Worm (Caenorhabditis elegans): ENCODE measurements around the gene sre-9.

Gene sre-9

DNA sequence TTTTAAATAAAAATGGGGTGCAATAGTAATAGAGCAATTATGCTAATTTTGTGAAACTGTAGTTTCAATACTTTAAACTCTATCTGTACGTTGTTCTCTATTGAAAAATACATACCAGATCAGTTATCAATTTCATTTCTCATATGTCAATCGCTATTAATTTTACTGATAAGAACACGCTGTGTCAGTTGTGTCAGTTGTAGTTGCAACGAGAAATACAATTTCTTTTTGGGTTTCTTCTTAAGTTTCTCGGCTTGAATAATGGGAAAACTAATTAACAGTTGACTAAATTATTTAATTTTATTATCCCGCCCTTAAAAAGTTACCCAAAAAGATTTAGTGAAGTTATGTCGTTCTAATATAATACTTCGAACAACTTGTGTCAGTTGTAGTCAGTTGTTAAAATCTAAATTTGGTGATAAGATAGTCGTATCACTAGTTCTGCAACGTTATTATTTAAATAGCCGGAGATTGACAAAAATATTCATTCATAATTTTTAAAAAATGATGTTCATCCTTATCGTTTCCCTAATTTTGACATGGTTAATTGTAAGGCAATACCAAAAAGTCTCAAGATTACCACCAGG lies 41.2 kb downstream of the sre-9 start, which contains the start of gene cyp-35A5:
cyp-35A5 (plus strand) TSS at position 435 of the 587 bp plus-strand sequence.
- no peak for TF ChIP-seq nhr-43 (tag; optimal IDR thresholded peaks at IDR 0.05; ENCODE audit: poor library complexity, severe bottlenecking)
- TF ChIP-seq pqm-1 (tag; optimal IDR thresholded peaks at IDR 0.05) = peak; percentile 0
- TF ChIP-seq mml-1 (tag; optimal IDR thresholded peaks at IDR 0.05) = no peak
- TF ChIP-seq elt-2 (tag; optimal IDR thresholded peaks at IDR 0.05) = peak; percentile 78

DNA sequence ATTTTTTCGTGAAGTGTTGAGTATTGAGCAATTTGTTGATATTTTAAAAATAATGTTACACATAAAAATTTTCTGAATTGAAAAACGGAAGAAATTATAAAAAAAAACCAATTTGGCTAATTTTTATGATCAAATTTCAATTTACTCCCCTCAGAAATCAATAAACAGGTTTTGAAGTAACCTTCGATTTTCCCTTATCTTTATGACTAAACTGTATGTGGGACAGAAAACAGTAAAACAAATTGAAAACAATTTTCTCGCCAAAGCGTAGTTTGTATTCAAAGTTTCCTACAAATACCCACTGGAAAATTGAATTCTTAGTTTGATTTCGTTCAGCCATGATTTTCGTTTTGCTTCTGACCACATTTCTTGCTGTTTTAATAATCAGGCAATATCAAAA lies 44.0 kb downstream of the sre-9 start, which contains the start of gene cyp-35B1:
cyp-35B1 (plus strand) TSS at position 244 of the 400 bp plus-strand sequence.
- TF ChIP-seq ceh-28 (tag; optimal IDR thresholded peaks at IDR 0.05) (peak; percentile 19), nhr-67 (tag; optimal IDR thresholded peaks at IDR 0.05) (no peak)

DNA sequence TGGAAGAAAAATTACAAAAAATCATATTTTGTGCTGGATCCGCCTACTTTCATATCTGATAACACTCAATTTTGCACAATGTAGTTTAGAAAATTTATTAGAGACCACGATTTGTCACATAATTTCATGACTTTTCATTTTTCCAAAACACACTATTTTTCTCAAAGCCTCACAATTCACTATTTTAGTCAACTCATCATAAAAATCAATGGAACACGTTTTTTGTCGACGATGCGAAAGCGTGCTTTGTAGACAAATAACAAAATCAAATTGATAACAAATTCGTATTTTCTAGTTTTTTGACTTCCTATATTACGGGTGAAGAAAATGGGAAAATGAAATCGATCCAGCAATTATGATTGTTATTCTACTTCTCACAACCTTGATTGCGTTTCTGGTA lies 47.1 kb downstream of the sre-9 start, which contains the start of gene cyp-35B2:
cyp-35B2 (plus strand) TSS at position 301 of the 400 bp plus-strand sequence.
- no peak for TF ChIP-seq sea-2 (GFP tag; optimal IDR thresholded peaks at IDR 0.05)
- no peak for TF ChIP-seq lsy-12 (tag; optimal IDR thresholded peaks at IDR 0.05)
- TF ChIP-seq nhr-43 (tag; optimal IDR thresholded peaks at IDR 0.05; ENCODE audit: poor library complexity, severe bottlenecking) = no peak

DNA sequence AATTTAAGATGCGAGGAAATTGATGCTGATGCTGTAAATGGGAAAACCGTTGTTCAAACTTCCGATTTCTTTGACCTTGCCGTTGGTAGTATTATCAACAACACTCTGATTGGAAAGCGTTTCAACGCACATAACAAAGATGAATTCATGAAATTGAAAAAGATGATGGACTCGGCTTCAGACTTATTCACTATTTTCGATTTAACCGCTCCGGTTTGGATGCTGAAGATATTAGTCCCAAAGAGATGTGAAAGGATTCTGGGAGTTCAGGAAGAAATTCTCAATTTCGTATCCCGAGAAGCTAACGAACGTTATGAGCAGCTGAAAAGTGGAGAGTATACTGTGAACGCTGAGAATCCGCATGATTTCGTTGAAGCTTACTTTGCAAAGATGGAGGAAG lies 48.6 kb downstream of the sre-9 start:
- no peak for TF ChIP-seq ceh-82 (tag; optimal IDR thresholded peaks at IDR 0.05)
- no peak for TF ChIP-seq ZK546.5 (tag; optimal IDR thresholded peaks at IDR 0.05)
- no peak for TF ChIP-seq sea-2 (GFP tag; optimal IDR thresholded peaks at IDR 0.05)
- TF ChIP-seq tbx-2 (tag; optimal IDR thresholded peaks at IDR 0.05) = no peak
- no peak for TF ChIP-seq unc-39 (tag; optimal IDR thresholded peaks at IDR 0.05)
- TF ChIP-seq nfya-1 (tag; optimal IDR thresholded peaks at IDR 0.05; ENCODE audit: insufficient read depth) = no peak
- no peak for TF ChIP-seq nhr-11 (tag; optimal IDR thresholded peaks at IDR 0.05)
- TF ChIP-seq nhr-43 (tag; optimal IDR thresholded peaks at IDR 0.05; ENCODE audit: poor library complexity, severe bottlenecking) = no peak
- TF ChIP-seq nhr-77 (tag; optimal IDR thresholded peaks at IDR 0.05) = no peak
- no peak for TF ChIP-seq nhr-76 (tag; optimal IDR thresholded peaks at IDR 0.05)
- no peak for TF ChIP-seq elt-2 (tag; optimal IDR thresholded peaks at IDR 0.05)
- no peak for TF ChIP-seq snpc-4 (tag; optimal IDR thresholded peaks at IDR 0.05)
- TF ChIP-seq R02D3.7 (tag; optimal IDR thresholded peaks at IDR 0.05) = no peak
- TF ChIP-seq pqm-1 (tag; optimal IDR thresholded peaks at IDR 0.05) = no peak
- TF ChIP-seq egl-27 (tag; optimal IDR thresholded peaks at IDR 0.05) = no peak
- TF ChIP-seq lin-39 (tag; optimal IDR thresholded peaks at IDR 0.05) = no peak
- TF ChIP-seq nhr-12 (tag; optimal IDR thresholded peaks at IDR 0.05) = no peak
- no peak for TF ChIP-seq lsy-12 (tag; optimal IDR thresholded peaks at IDR 0.05)
- no peak for TF ChIP-seq ceh-9 (tag; optimal IDR thresholded peaks at IDR 0.05)

DNA sequence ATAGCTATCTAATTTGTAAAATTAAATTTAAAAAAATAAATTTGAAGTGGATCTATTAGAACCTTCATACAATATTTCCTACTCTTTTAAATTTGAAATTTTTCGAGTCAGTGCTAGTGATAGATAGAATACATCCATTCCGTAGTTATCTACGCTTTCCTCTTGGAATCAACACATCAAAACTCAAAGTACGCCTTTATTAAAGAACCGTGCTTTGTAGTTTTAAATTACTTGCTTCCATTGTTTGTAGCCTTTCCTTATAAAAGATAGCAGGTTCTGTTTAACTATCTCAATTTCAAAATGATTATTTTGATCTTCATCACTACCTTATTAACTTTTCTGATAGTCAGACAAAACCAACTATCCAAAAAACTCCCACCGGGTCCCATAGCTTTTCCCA lies 50.3 kb downstream of the sre-9 start, which contains the start of gene cyp-35B3:
cyp-35B3 (plus strand) TSS at position 301 of the 400 bp plus-strand sequence.
- TF ChIP-seq ztf-11 (tag; optimal IDR thresholded peaks at IDR 0.05) (no peak), unc-39 (tag; optimal IDR thresholded peaks at IDR 0.05) (no peak), pqm-1 (tag; optimal IDR thresholded peaks at IDR 0.05) (no peak)

Measured in whole organism, L3 larva.